Fruit fly (Drosophila melanogaster): ENCODE measurements around the gene TyrRII.

The TyrRII gene

DNA sequence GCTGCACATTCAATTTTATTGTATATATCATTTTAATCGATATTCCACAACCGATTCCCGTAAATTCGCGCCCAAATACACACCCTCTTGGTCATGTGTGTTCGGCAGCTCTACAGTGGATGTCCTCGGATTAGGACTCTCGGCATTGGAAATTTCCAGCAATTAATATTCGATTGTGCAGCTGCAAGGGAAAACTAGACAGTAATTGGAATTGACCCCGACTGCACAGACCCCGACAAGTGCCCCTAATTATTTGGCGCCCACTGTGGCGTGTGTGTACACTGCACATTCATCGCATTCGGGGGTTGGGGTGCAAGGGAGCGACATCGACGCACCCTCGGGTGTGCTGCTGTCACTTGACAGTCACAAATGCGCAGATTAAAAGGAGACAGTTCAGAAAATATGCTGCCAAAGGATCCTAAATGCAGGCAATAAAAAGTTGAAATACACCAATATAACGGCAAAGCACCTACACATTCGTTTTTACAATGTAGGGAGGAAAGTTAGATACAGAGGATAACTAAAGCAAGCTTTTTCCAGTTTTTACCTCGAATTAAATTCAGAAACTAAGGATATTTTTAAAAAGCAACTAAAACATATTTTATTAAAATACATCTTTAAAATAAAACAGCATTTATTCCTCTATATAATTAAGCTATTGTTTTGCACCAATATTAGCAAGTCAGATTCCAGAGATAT, 27.5 kb upstream of the TyrRII start:
- TF ChIP-seq CG17801 (GFP tag; optimal IDR thresholded peaks at IDR 0.05; ENCODE audit: partially characterized antibody), result no peak

DNA sequence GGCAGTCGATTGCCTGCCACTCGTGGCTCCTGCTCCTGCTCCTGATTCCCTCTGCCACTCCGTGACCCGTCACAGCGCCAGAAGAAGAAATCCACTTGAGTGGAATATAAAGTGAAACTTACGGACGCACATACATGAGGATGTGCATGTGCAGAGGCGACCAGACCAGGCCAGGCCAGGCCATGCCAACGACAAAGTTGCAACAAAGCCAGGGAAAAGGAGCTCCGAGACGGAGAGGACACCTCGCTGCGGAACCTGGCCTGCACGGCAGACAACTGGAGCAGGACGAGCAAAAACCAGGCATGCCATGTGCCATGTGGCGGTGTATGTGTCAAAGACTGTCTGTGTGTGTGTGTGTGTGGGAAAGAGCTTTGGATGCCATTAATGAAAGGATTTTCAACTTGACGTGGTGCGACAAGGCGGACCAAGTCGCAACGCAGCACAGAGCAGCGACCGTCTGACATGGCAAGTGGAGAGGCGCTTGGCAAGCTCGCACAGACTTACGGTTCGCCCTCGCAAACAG, 26.7 kb upstream of the TyrRII start:
- TF ChIP-seq CG17801 (GFP tag; optimal IDR thresholded peaks at IDR 0.05; ENCODE audit: partially characterized antibody), result no peak

DNA sequence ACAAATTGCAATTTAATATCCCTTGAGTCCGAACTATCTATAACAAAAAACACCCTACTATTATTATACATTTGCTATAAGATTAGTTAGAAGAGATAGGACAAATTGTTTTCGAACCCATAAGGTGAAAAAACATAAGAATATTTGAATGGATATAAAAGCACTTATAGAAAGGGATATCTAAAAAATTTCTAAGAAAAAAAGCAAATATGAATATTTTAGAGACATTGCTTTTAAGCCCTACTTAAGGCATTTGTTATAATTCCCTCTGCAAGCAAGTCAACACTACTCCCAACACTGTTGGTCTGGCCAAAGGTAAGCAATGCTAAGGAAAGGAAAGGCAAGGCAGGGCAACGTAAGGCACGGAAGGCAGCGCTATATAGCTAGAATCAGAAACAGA, 26.0 kb upstream of the TyrRII start:
- TF ChIP-seq CG17801 (GFP tag; optimal IDR thresholded peaks at IDR 0.05; ENCODE audit: partially characterized antibody), result no peak

DNA sequence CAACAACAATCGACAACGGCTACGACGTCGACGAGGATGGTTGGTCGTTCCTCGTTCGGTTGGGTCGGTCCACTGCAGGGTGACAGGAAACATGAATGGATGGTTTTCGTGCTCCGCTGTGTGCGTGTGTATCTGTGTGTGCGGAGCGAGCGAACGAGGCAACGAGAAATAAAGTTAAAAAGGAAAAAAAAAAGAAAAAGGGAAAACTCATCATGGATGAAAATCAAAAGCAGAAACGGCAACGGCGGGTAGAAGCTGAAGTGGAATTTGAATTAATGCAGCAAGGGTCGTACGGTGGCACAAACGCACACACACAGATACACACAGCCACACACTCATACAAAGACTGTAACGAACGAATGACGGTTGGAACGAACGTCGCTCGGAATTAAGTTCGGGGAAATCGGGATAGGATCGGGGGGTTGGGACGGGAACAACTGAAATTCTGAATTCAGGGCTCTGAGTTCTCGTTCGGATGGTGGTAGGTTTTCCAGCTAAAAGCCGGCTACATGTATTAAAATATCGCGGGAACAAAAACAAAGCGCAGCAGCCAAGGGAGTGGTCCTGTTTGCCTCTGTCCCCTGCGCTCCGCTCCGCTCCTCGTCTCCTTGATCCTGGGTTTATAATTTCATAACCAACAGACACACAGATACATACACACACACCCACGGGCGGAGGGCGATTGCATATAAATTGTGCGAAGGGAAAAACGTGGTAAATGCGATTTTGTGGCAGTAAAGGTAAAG, 25.3 kb upstream of the TyrRII start:
- no peak for TF ChIP-seq CG17801 (GFP tag; optimal IDR thresholded peaks at IDR 0.05; ENCODE audit: partially characterized antibody)

DNA sequence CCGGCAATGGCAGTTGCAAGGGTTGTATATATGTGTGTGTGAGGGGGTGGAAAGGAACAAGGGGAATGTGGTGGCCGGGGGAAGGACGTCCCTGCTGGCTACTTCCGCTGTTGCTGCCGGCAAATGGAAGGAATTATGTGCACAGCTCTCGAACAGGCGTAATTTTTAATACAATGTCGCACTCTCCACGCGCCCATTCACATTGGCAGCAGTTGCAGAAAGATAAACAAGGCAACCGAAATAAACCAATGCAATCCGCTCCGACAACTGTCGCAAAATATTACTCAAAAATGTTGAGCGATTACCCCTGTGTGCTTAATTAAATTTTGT, 24.8 kb upstream of the TyrRII start:
- TF ChIP-seq CG17801 (GFP tag; optimal IDR thresholded peaks at IDR 0.05; ENCODE audit: partially characterized antibody), result no peak

DNA sequence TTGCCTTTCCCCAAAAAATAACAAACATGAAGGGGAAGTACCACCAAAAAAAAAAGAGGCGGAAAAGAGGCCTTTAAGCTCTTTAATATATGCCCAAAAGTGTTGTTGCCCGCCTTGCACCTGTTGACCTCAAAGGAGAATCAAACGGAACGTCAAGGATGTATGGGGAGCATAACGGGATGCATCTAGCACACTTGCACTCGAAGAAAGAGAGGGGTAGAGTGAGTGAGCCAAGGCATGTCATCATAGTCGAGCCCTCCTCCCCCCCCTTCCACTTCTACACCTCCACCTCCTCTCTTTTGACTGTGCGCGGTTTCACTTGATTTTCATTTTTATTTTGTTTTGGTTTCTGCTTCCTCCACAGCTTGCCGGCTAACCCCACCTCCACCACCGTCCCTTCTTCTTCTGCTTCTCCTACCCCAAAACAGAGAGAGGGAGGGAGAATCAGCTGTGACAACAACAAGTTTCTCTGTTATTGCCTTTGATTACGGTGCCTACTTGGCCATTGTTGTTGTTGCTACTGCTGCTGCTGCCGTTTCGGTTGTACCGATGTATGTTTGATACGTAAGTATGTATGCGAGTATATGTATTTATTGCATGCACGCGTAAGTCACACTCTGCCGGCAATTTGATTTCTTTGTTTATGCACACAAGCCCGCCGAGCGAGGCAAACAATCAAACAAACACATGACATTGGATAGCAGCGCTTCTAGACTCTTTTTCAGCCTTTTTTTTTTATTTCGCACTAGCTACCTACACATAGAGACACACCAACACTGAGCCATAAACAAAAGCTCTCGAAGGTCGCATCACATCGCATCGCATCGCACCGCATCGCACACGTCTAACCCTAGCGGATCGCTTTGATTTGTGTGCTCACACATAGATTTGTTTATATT, 23.5 kb upstream of the TyrRII start:
- TF ChIP-seq CG17801 (GFP tag; optimal IDR thresholded peaks at IDR 0.05; ENCODE audit: partially characterized antibody), result no peak

DNA sequence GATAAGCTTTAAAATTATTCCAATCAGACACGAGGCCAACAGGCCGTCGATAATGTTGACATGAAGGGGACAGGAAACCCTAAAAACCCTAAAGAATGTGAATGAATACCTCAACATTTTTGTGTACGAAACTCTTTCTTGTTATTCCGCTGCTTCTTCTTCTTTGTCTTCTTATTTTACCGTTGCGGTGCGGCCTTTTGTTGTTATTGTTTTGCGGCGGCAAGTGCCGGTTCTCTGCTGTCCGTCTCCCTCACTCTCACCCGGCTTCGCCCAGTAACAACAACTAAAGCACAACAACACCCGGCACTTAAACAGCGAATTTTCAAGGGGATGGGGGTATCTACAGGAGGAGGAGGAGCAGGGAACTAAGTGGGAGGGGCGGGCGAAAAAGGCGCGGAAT, 22.0 kb upstream of the TyrRII start:
- no peak for TF ChIP-seq CG17801 (GFP tag; optimal IDR thresholded peaks at IDR 0.05; ENCODE audit: partially characterized antibody)

DNA sequence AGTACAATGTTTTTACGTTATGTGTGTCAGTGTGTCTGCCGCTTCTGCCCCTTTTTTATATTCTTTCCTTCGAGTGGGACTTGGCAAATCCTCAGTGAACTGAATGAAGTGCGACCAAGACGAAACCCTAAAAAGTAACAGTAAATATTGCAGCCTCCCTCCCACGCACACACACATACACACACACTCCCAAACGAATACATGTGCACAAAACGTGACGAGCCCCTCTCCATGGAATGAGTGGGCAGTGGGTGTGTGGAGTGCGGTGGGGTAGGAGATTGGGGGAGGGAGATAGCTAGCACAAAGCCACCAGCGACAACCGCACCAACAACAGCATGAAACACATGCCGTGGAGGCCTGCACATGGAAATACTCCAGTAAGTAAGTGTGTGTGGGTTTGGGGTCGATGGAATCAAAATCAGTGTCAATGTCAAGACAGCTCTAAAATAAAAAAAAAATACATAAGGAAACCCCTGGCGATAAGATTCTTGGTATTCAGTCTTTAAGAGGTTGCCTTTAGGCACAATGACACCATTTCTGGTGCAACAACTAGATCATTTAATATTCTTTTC, 21.6 kb upstream of the TyrRII start:
- no peak for TF ChIP-seq CG17801 (GFP tag; optimal IDR thresholded peaks at IDR 0.05; ENCODE audit: partially characterized antibody)

DNA sequence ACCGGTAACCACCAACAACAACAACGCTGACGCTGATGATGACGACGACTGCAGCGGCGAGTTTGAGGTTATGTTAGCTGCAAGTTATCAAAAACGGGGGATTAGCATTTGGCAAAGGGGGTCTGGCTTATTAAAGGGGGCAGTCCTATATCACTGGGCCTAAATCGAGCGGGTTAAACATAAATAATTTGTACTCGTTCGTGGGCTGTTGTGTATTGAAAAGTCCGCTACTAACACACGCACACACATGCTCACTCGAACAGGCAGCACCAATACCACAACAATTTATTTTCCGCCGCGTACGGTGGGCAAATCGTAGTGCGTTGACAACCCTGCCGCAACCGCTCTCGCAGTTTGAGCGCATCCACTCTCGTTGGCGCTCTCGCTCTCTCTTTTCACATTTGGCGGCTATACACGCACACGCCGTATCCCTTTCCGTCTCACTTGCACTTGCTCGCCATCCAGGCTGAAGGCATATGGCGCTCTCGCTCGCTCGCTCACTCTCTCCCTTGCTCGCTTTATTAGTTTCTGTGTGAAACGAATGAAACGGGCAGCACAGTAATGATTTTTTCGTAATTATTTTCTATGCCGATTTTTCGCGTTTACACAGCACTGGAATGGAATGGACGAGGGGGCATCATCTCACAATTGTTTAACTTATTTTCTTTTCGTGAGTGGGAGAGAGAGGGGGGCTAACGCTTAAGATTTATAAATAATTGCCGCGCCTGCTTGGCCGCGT, 19.4 kb upstream of the TyrRII start:
- TF ChIP-seq CG17801 (GFP tag; optimal IDR thresholded peaks at IDR 0.05; ENCODE audit: partially characterized antibody), result peak; percentile 54

DNA sequence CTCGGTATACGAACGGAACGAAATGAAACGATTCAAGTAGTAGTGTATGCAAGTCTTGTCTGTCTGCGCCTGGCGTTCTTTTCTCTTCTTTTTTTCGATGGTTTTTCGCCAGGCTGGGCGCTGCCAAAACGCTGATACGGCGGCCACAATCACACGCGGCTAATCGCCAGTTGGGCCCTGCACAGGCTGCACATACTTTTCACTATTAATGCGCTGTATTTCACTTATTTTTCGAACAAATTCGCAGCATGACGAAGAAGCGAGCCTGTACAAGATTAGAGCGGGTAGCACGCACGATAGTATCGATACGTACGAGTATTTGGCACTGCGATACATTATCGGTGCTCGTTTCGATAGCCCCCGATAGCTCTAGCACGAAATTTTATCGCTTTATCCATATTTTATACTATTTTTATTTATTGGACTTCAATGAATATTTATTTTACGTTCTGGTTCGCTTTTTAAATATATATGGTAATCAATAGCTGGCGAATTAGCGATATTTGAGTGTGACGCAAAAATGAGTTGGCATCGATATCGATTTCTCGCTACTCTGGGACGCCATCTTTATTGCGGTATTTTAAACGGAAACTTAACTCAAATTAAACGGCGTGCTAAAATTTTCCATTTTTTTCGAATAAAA, 18.2 kb upstream of the TyrRII start, which contains the start of gene osa:
TSS of gene osa (minus strand) at position 300 of the 643 bp plus-strand sequence.
- TF ChIP-seq CG17801 (GFP tag; optimal IDR thresholded peaks at IDR 0.05; ENCODE audit: partially characterized antibody), result peak; percentile 24

DNA sequence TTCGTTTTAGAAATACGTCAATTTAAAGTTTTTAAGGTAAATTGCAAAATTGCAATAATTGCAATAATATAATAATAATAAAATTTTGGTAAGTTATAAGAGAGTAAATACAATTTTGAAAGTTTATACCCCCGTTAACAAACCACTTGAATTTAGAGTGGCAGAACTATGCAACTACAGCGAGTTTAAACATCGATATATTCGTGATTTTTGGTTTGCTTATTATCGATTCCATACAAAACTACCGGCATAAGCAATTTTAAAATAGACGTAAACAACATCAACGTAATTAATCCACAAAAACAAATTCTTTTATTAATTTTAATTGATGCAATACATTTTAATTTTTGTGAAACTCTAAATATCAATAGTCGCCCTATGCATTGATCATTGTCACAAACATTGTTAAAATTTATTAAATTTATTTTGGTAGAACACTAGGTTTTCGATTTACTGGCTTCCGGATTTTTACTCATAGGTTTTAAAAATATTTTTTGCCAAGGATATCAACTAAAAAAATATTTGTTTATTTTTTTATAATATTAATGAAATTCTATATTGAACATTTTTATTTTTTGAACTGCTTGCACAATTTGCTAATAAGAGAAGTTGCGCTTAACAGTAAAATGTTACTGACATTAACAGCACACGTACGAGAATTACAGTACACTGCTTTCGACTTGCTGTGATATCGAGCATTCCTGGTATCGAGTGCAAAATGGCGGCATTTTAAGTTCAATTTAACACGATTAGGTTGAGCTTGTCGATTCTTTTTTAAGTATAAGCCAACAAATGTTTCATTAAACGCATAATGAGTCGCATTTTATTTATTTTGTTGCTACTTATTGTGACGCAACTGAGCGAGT, 17.4 kb upstream of the TyrRII start, which contains the start of gene Pxt:
TSS of gene Pxt (plus strand) at position 695 of the 866 bp plus-strand sequence.
- TF ChIP-seq CG17801 (GFP tag; optimal IDR thresholded peaks at IDR 0.05; ENCODE audit: partially characterized antibody), result no peak

DNA sequence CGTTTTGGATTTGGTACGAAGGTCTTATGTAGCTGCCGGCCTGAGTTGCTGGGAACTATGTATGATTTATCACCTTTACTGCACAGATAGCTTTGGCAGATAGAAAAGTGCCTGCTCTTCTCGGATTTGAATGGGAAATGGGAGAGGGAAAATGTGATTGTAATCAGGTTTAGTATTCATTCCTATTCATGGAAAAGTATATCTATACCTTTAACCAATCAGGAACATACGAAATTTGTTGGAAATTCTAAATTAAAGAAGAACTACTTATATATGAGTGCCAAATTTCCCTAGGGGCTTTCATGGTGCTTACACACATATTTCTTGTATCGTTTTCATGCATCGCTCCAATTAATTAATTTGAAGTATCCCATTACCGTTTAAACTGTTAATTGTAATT, 11.4 kb upstream of the TyrRII start, which contains the start of gene Atg8b:
TSS of gene Atg8b (minus strand) at position 101 of the 400 bp plus-strand sequence.
- no peak for TF ChIP-seq CG17801 (GFP tag; optimal IDR thresholded peaks at IDR 0.05; ENCODE audit: partially characterized antibody)

DNA sequence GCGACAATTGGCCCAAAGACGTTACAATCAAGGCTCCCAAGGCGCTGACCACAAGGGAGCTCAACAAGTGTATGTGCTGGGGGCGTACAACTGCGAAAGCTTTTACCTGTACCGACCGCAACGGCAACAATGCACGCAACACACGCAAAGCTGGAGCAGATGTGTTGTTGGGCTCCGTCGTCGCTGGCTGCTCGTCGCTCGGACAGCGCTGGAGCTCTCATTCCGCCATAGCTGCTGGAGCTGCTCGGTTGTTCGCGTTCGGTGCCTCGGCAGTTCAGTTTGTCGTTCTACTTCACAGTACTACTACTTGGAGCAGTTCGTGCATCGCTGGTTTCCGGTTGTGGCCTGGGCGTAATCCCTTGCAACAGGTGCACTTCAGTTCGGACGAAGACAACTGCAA, 10.9 kb upstream of the TyrRII start, which contains the start of gene Lgr1:
TSS of gene Lgr1 (plus strand) at position 220 of the 400 bp plus-strand sequence.
- no peak for TF ChIP-seq CG17801 (GFP tag; optimal IDR thresholded peaks at IDR 0.05; ENCODE audit: partially characterized antibody)
